Fruit fly (Drosophila melanogaster) whole organism, wandering third instar larva: ENCODE data around the gene CSN8.

Source experiments
- Abd-B ChIP-seq: fragments of >200 bp; optimal IDR thresholded peaks from 2 replicates; lab custom pipeline; 2017; ENCODE audit warnings: missing biosample characterization, missing genetic modification characterization
- CG32264 ChIP-seq: fragments of 200-800 bp; sonication (Bioruptor generic); optimal IDR thresholded peaks from 2 replicates; lab custom pipeline; 2016; ENCODE audit warnings: missing biosample characterization, missing genetic modification characterization
- CG9705 ChIP-seq: fragments of 200-800 bp; sonication (Bioruptor generic); optimal IDR thresholded peaks from 2 replicates; lab custom pipeline; 2018; ENCODE audit warnings: missing biosample characterization, mild to moderate bottlenecking, missing genetic modification characterization
- CrebA ChIP-seq: fragments of 200-800 bp; sonication (Bioruptor generic); optimal IDR thresholded peaks from 2 replicates; lab custom pipeline; 2016; ENCODE audit warnings: missing biosample characterization, mild to moderate bottlenecking, missing genetic modification characterization, borderline replicate concordance
- Dfd ChIP-seq: fragments of >200 bp; optimal IDR thresholded peaks from 2 replicates; lab custom pipeline; 2017; ENCODE audit warnings: missing biosample characterization, missing genetic modification characterization
- Dif ChIP-seq: fragments of 200-275, 200-300 bp; sonication (Bioruptor generic); optimal IDR thresholded peaks from 2 replicates; lab custom pipeline; 2018; ENCODE audit warnings: missing biosample characterization, missing genetic modification characterization; ENCODE audit not compliant: partially characterized antibody
- GATAd ChIP-seq: sonication (Bioruptor generic); optimal IDR thresholded peaks from 2 replicates; lab custom pipeline; 2016; ENCODE audit warnings: missing biosample characterization, missing genetic modification characterization
- HLH106 ChIP-seq: fragments of 200-800 bp; optimal IDR thresholded peaks from 3 replicates; lab custom pipeline; 2019; ENCODE audit warnings: missing biosample characterization, mild to moderate bottlenecking, missing genetic modification characterization, moderate library complexity
- Hnf4 ChIP-seq: fragments of 200-800 bp; sonication (Bioruptor generic); optimal IDR thresholded peaks from 2 replicates; lab custom pipeline; 2016; ENCODE audit warnings: missing biosample characterization, mild to moderate bottlenecking, missing genetic modification characterization
- Hr78 ChIP-seq: fragments of >200 bp; optimal IDR thresholded peaks from 2 replicates; lab custom pipeline; 2017; ENCODE audit warnings: missing biosample characterization, missing genetic modification characterization
- Hr83 ChIP-seq: fragments of 200-300 bp; sonication (Bioruptor generic); optimal IDR thresholded peaks from 2 replicates; lab custom pipeline; 2016; ENCODE audit warnings: missing biosample characterization, mild to moderate bottlenecking, missing genetic modification characterization, moderate library complexity; ENCODE audit not compliant: poor library complexity, severe bottlenecking
- Jra ChIP-seq: sonication (Bioruptor generic); optimal IDR thresholded peaks from 2 replicates; lab custom pipeline; 2016; ENCODE audit warnings: missing biosample characterization, missing genetic modification characterization
- Mio ChIP-seq: sonication (Bioruptor generic); optimal IDR thresholded peaks from 2 replicates; lab custom pipeline; 2016; ENCODE audit warnings: missing biosample characterization, missing genetic modification characterization
- Myc ChIP-seq: fragments of >200 bp; optimal IDR thresholded peaks from 2 replicates; lab custom pipeline; 2017
- N ChIP-seq: fragments of >200 bp; optimal IDR thresholded peaks from 2 replicates; lab custom pipeline; 2018; ENCODE audit warnings: missing biosample characterization, missing external identifiers, missing genetic modification characterization
- OdsH ChIP-seq: fragments of 200-800 bp; sonication (Bioruptor generic); optimal IDR thresholded peaks from 2 replicates; lab custom pipeline; 2016; ENCODE audit warnings: missing biosample characterization, mild to moderate bottlenecking, missing genetic modification characterization
- Rel ChIP-seq, 2 experiments: fragments of 200-800 bp; sonication (Bioruptor generic) in 1 of 2; optimal IDR thresholded peaks; 2 replicates in 1 of 2; 3 replicates in 1 of 2; lab custom pipeline; 2016 to 2019; ENCODE audit warnings: mild to moderate bottlenecking in 2 of 2, missing biosample characterization in 2 of 2, missing genetic modification characterization in 2 of 2, moderate library complexity in 1 of 2
- Sp1 ChIP-seq: fragments of 200-800 bp; sonication (Bioruptor generic); optimal IDR thresholded peaks from 3 replicates; lab custom pipeline; 2019; ENCODE audit warnings: missing biosample characterization, mild to moderate bottlenecking, missing genetic modification characterization, moderate library complexity
- Vsx2 ChIP-seq: fragments of 200-300, 225-300 bp; sonication (Bioruptor generic); optimal IDR thresholded peaks from 2 replicates; lab custom pipeline; 2018; ENCODE audit warnings: missing biosample characterization, missing genetic modification characterization; ENCODE audit not compliant: partially characterized antibody
- br ChIP-seq: fragments of 200-800 bp; sonication (Bioruptor generic); optimal IDR thresholded peaks from 2 replicates; lab custom pipeline; 2016; ENCODE audit warnings: missing biosample characterization, missing genetic modification characterization
- brk ChIP-seq: fragments of 200-800 bp; sonication (Bioruptor generic); optimal IDR thresholded peaks from 2 replicates; lab custom pipeline; 2016; ENCODE audit warnings: missing biosample characterization, mild to moderate bottlenecking, missing genetic modification characterization
- dl ChIP-seq, 2 experiments: fragments of 175-275, 200-275 bp in 1 of 2; fragments of 200-275 bp in 1 of 2; sonication (Bioruptor generic); optimal IDR thresholded peaks; lab custom pipeline; 2018; ENCODE audit warnings: mild to moderate bottlenecking in 2 of 2, missing biosample characterization in 2 of 2, missing genetic modification characterization in 2 of 2, moderate library complexity in 2 of 2; ENCODE audit not compliant: partially characterized antibody in 2 of 2, insufficient read depth in 1 of 2
- dmrt93B ChIP-seq: fragments of 200-800 bp; sonication (Bioruptor generic); optimal IDR thresholded peaks from 2 replicates; lab custom pipeline; 2018; ENCODE audit warnings: missing biosample characterization, mild to moderate bottlenecking, missing genetic modification characterization
- dsf ChIP-seq: sonication (Bioruptor generic); optimal IDR thresholded peaks from 2 replicates; lab custom pipeline; 2016; ENCODE audit warnings: missing biosample characterization, missing genetic modification characterization, borderline replicate concordance
- ey ChIP-seq: fragments of 200-800 bp; sonication (Bioruptor generic); optimal IDR thresholded peaks from 2 replicates; lab custom pipeline; 2016; ENCODE audit warnings: missing biosample characterization, missing genetic modification characterization
- foxo ChIP-seq, 2 experiments: fragments of 200-800 bp; sonication (Bioruptor generic); optimal IDR thresholded peaks; 2 replicates in 1 of 2; 3 replicates in 1 of 2; lab custom pipeline; 2016 to 2017; ENCODE audit warnings: missing biosample characterization in 2 of 2, missing genetic modification characterization in 2 of 2
- fru ChIP-seq: fragments of 200-800 bp; sonication (Bioruptor generic); optimal IDR thresholded peaks from 3 replicates; lab custom pipeline; 2016; ENCODE audit warnings: missing biosample characterization, mild to moderate bottlenecking, missing genetic modification characterization
- h ChIP-seq: fragments of 200-800 bp; sonication (Bioruptor generic); optimal IDR thresholded peaks from 3 replicates; lab custom pipeline; 2016; ENCODE audit warnings: missing biosample characterization, mild to moderate bottlenecking, missing genetic modification characterization
- jim ChIP-seq: fragments of 175-275, 200-325 bp; sonication (Bioruptor generic); optimal IDR thresholded peaks from 2 replicates; lab custom pipeline; 2016; ENCODE audit warnings: missing biosample characterization, mild to moderate bottlenecking, missing genetic modification characterization
- lola ChIP-seq: fragments of >200 bp; optimal IDR thresholded peaks from 2 replicates; lab custom pipeline; 2017; ENCODE audit warnings: missing biosample characterization, missing genetic modification characterization
- pan ChIP-seq: fragments of >200 bp; optimal IDR thresholded peaks from 2 replicates; lab custom pipeline; 2017
- psq ChIP-seq: fragments of 200-800 bp; sonication (Bioruptor generic); optimal IDR thresholded peaks from 3 replicates; lab custom pipeline; 2017; ENCODE audit warnings: missing biosample characterization, mild to moderate bottlenecking, missing genetic modification characterization, moderate library complexity
- rgr ChIP-seq: fragments of 200-800 bp; sonication (Bioruptor generic); optimal IDR thresholded peaks from 3 replicates; lab custom pipeline; 2016; ENCODE audit warnings: missing biosample characterization, mild to moderate bottlenecking, missing genetic modification characterization
- sage ChIP-seq: fragments of 200-800 bp; sonication (Bioruptor generic); optimal IDR thresholded peaks from 2 replicates; lab custom pipeline; 2016; ENCODE audit warnings: missing biosample characterization, mild to moderate bottlenecking, missing genetic modification characterization
- sv ChIP-seq: fragments of 200-800 bp; sonication (Bioruptor generic); optimal IDR thresholded peaks from 3 replicates; lab custom pipeline; 2016; ENCODE audit warnings: missing biosample characterization, missing genetic modification characterization
- tai ChIP-seq: sonication (Bioruptor generic); optimal IDR thresholded peaks from 2 replicates; lab custom pipeline; 2016; ENCODE audit warnings: missing biosample characterization, missing genetic modification characterization
- usp ChIP-seq: fragments of >200 bp; optimal IDR thresholded peaks from 2 replicates; lab custom pipeline; 2017; ENCODE audit warnings: missing biosample characterization, missing genetic modification characterization
- woc ChIP-seq: sonication (Bioruptor generic); optimal IDR thresholded peaks from 2 replicates; lab custom pipeline; 2016; ENCODE audit warnings: missing biosample characterization, mild to moderate bottlenecking, missing genetic modification characterization

The CSN8 gene

dm6 chr2L:8319858-8320525, 44.7 kb upstream of the CSN8 start, which contains the start of the genes mtsh and strat:
TSS of gene mtsh (minus strand) at chr2L:8319908.
TSS of gene strat (plus strand) at chr2L:8320328.
- no peak for TF ChIP-seq sage (GFP tag; lab: Kevin White, UChicago)
- no peak for TF ChIP-seq CG32264 (GFP tag; lab: Kevin White, UChicago)
- no peak for TF ChIP-seq Vsx2 (GFP tag; lab: Kevin White, UChicago)
- TF ChIP-seq ey (GFP tag; lab: Kevin White, UChicago): peak; percentile 11
- no peak for TF ChIP-seq Myc (lab: Kevin White, UChicago)
- TF ChIP-seq foxo (GFP tag; optimal IDR thresholded peaks at IDR 0.05; lab: Kevin White, UChicago): peak in 1 of 2 experiments; percentile 64
- no peak for TF ChIP-seq Dfd (GFP tag; lab: Kevin White, UChicago)
- no peak for TF ChIP-seq woc
- no peak for TF ChIP-seq jim
- no peak for TF ChIP-seq dsf (GFP tag; lab: Kevin White, UChicago)
- no peak for TF ChIP-seq GATAd (GFP tag; lab: Kevin White, UChicago)
- no peak for TF ChIP-seq Jra (GFP tag; lab: Kevin White, UChicago)
- TF ChIP-seq CG9705: peak; percentile 78
- no peak for TF ChIP-seq dl (GFP tag; optimal IDR thresholded peaks at IDR 0.05; lab: Kevin White, UChicago; ENCODE audit: insufficient read depth in 1 of 2, partially characterized antibody in 2 of 2)
- TF ChIP-seq Abd-B (GFP tag; lab: Kevin White, UChicago): no peak
- TF ChIP-seq brk (GFP tag; lab: Kevin White, UChicago): no peak
- TF ChIP-seq lola (GFP tag; lab: Kevin White, UChicago): no peak
- no peak for TF ChIP-seq Dif (GFP tag; lab: Kevin White, UChicago)
- peak; percentile 42 for TF ChIP-seq psq
- no peak for TF ChIP-seq usp
- peak; percentile 33 for TF ChIP-seq dmrt93B (GFP tag; lab: Kevin White, UChicago)
- TF ChIP-seq Hnf4 (GFP tag; lab: Kevin White, UChicago): no peak
- peak; percentile 57 for TF ChIP-seq Sp1
- peak; percentile 63 for TF ChIP-seq rgr (GFP tag; lab: Kevin White, UChicago)
- TF ChIP-seq Hr78 (GFP tag; lab: Kevin White, UChicago): no peak
- TF ChIP-seq pan (lab: Kevin White, UChicago): no peak
- no peak for TF ChIP-seq N
- TF ChIP-seq Hr83 (GFP tag; lab: Kevin White, UChicago): peak; percentile 53
- TF ChIP-seq CrebA: no peak
- peak; percentile 52 for TF ChIP-seq OdsH (GFP tag; lab: Kevin White, UChicago)
- no peak for TF ChIP-seq Rel (GFP tag; optimal IDR thresholded peaks at IDR 0.05; lab: Kevin White, UChicago)
- TF ChIP-seq Rel (tag; optimal IDR thresholded peaks at IDR 0.05; lab: Kevin White, UChicago): no peak
- no peak for TF ChIP-seq Mio (GFP tag; lab: Kevin White, UChicago)
- TF ChIP-seq h: no peak
- TF ChIP-seq sv (GFP tag; lab: Kevin White, UChicago): no peak
- no peak for TF ChIP-seq HLH106 (tag; lab: Kevin White, UChicago)
- no peak for TF ChIP-seq fru
- no peak for TF ChIP-seq tai (GFP tag; lab: Kevin White, UChicago)
- TF ChIP-seq br: no peak

- TF ChIP-seq Sp1 (no peak), Hr83 (GFP tag; lab: Kevin White, UChicago) (peak; percentile 29), CG32264 (GFP tag; lab: Kevin White, UChicago) (no peak)
Measured at dm6 chr2L:8325150-8325549, 39.5 kb upstream of the CSN8 start, which contains the start of gene CG7781. TSS of gene CG7781 (minus strand) at chr2L:8325409.
